Worm (Caenorhabditis elegans) whole organism, L3 larva: ENCODE results near the gene pqn-29.

Source experiments
- R02D3.7 ChIP-seq: fragments of 150-350 bp; optimal IDR thresholded peaks from 2 replicates; lab custom pipeline; 2014; ENCODE audit warnings: missing biosample characterization, missing genetic modification characterization
- ZK546.5 ChIP-seq: sonication (generic microtip); optimal IDR thresholded peaks from 2 replicates; lab custom pipeline; 2017; ENCODE audit warnings: missing biosample characterization, missing genetic modification characterization
- ama-1 ChIP-seq: fragments of 150-350 bp; optimal IDR thresholded peaks from 2 replicates; lab custom pipeline; 2018
- ceh-28 ChIP-seq: fragments of 150-350 bp; optimal IDR thresholded peaks from 2 replicates; lab custom pipeline; 2014; ENCODE audit warnings: missing biosample characterization, missing genetic modification reagents, missing genetic modification characterization
- daf-12 ChIP-seq: fragments of 150-350 bp; optimal IDR thresholded peaks from 2 replicates; lab custom pipeline; 2014; ENCODE audit warnings: missing biosample characterization, missing genetic modification reagents, missing genetic modification characterization
- elt-1 ChIP-seq: fragments of 150-350 bp; optimal IDR thresholded peaks from 2 replicates; lab custom pipeline; 2014; ENCODE audit warnings: missing biosample characterization, missing genetic modification characterization
- elt-2 ChIP-seq: sonication (generic microtip); optimal IDR thresholded peaks from 2 replicates; lab custom pipeline; 2016; ENCODE audit warnings: missing genetic modification reagents, mild to moderate bottlenecking, missing genetic modification characterization, missing compliant biosample characterization
- elt-3 ChIP-seq, 3 experiments: fragments of 150-350 bp in 1 of 3; sonication (generic microtip) in 2 of 3; optimal IDR thresholded peaks; 2 replicates in 2 of 3; 4 replicates in 1 of 3; lab custom pipeline; 2014 to 2017; ENCODE audit warnings: missing biosample characterization in 3 of 3, missing genetic modification characterization in 3 of 3
- eor-1 ChIP-seq, 2 experiments: fragments of 150-350 bp; optimal IDR thresholded peaks; 2 replicates each; lab custom pipeline; 2014 to 2018; ENCODE audit warnings: missing biosample characterization in 2 of 2, missing genetic modification characterization in 2 of 2
- fkh-10 ChIP-seq: sonication (generic microtip); optimal IDR thresholded peaks from 2 replicates; lab custom pipeline; 2017; ENCODE audit warnings: missing biosample characterization, missing genetic modification reagents, missing genetic modification characterization
- fos-1 ChIP-seq: fragments of 150-350 bp; optimal IDR thresholded peaks from 2 replicates; lab custom pipeline; 2014; ENCODE audit warnings: missing biosample characterization, missing genetic modification characterization
- hmg-11 ChIP-seq: sonication (generic microtip); optimal IDR thresholded peaks from 2 replicates; lab custom pipeline; 2016; ENCODE audit warnings: missing genetic modification characterization, missing compliant biosample characterization
- jun-1 ChIP-seq: fragments of 150-350 bp; optimal IDR thresholded peaks from 2 replicates; lab custom pipeline; 2014; ENCODE audit warnings: missing biosample characterization, missing genetic modification reagents, missing genetic modification characterization
- lin-15B ChIP-seq: fragments of 150-350 bp; optimal IDR thresholded peaks from 2 replicates; lab custom pipeline; 2014; ENCODE audit warnings: missing biosample characterization, missing genetic modification characterization
- lin-39 ChIP-seq: fragments of 150-350 bp; optimal IDR thresholded peaks from 2 replicates; lab custom pipeline; 2018; ENCODE audit warnings: missing biosample characterization, missing genetic modification reagents, missing genetic modification characterization
- mdl-1 ChIP-seq: fragments of 150-350 bp; optimal IDR thresholded peaks from 2 replicates; lab custom pipeline; 2014; ENCODE audit warnings: missing biosample characterization, missing genetic modification characterization
- nfya-1 ChIP-seq: sonication (generic microtip); optimal IDR thresholded peaks from 2 replicates; lab custom pipeline; 2017; ENCODE audit warnings: missing genetic modification characterization, mild to moderate bottlenecking, missing compliant biosample characterization, antibody characterized with exemption, moderate library complexity; ENCODE audit not compliant: insufficient read depth
- nhr-11 ChIP-seq: fragments of 150-350 bp; optimal IDR thresholded peaks from 2 replicates; lab custom pipeline; 2014; ENCODE audit warnings: missing biosample characterization, missing genetic modification characterization
- nhr-12 ChIP-seq: fragments of 150-350 bp; optimal IDR thresholded peaks from 2 replicates; lab custom pipeline; 2014; ENCODE audit warnings: missing biosample characterization, missing genetic modification characterization
- nhr-23 ChIP-seq: fragments of 150-350 bp; optimal IDR thresholded peaks from 2 replicates; lab custom pipeline; 2014; ENCODE audit warnings: missing biosample characterization, missing genetic modification reagents, missing genetic modification characterization
- nhr-28 ChIP-seq: fragments of 150-350 bp; optimal IDR thresholded peaks from 2 replicates; lab custom pipeline; 2014; ENCODE audit warnings: missing biosample characterization, missing genetic modification characterization
- nhr-67 ChIP-seq: fragments of 150-350 bp; optimal IDR thresholded peaks from 2 replicates; lab custom pipeline; 2014; ENCODE audit warnings: missing biosample characterization, missing genetic modification characterization
- nhr-77 ChIP-seq: fragments of 150-350 bp; optimal IDR thresholded peaks from 2 replicates; lab custom pipeline; 2014; ENCODE audit warnings: missing biosample characterization, missing genetic modification characterization
- pha-4 ChIP-seq: fragments of 150-350 bp; optimal IDR thresholded peaks from 2 replicates; lab custom pipeline; 2014; ENCODE audit warnings: missing biosample characterization, missing genetic modification reagents, missing genetic modification characterization
- pqm-1 ChIP-seq: fragments of 150-350 bp; optimal IDR thresholded peaks from 2 replicates; lab custom pipeline; 2017; ENCODE audit warnings: missing biosample characterization, missing genetic modification characterization, inconsistent platforms
- skn-1 ChIP-seq: fragments of 150-350 bp; optimal IDR thresholded peaks from 2 replicates; lab custom pipeline; 2014; ENCODE audit warnings: missing biosample characterization, missing genetic modification characterization
- snpc-4 ChIP-seq: fragments of 150-350 bp; optimal IDR thresholded peaks from 2 replicates; lab custom pipeline; 2014; ENCODE audit warnings: missing biosample characterization, missing genetic modification characterization
- tbx-2 ChIP-seq: sonication (generic microtip); optimal IDR thresholded peaks from 2 replicates; lab custom pipeline; 2016; ENCODE audit warnings: mild to moderate bottlenecking, missing genetic modification characterization, missing compliant biosample characterization
- zag-1 ChIP-seq: fragments of 150-350 bp; optimal IDR thresholded peaks from 2 replicates; lab custom pipeline; 2014; ENCODE audit warnings: missing biosample characterization, missing genetic modification characterization

pqn-29 gene

DNA sequence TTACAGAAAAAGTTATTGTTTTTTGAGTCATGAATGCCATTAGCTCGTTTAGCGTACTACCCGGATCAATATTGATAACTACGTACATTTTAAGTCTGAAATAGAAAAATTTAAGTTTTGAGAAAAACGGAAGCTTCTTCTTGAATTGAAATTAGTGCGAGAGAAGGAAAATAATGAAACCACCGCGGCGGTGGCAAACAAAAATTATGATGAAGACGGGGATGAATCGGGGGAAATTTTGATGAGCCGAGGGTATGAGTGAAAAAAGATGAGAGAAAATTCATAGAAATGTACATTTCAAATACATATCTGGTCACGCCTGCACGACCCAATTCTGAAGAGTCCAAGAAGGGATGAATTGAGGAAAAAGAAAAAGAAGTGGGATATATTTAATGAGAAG lies 19.1 kb upstream of the pqn-29 start, which contains the start of gene T23F11.4:
Gene T23F11.4 (minus strand): TSS at position 101 of the 400 bp plus-strand sequence.
- TF ChIP-seq fkh-10 (GFP tag; lab: Kevin White, UChicago), result no peak
- no peak for TF ChIP-seq nhr-67 (tag; lab: Kevin White, UChicago)
- no peak for TF ChIP-seq elt-2 (tag; lab: Kevin White, UChicago)

DNA sequence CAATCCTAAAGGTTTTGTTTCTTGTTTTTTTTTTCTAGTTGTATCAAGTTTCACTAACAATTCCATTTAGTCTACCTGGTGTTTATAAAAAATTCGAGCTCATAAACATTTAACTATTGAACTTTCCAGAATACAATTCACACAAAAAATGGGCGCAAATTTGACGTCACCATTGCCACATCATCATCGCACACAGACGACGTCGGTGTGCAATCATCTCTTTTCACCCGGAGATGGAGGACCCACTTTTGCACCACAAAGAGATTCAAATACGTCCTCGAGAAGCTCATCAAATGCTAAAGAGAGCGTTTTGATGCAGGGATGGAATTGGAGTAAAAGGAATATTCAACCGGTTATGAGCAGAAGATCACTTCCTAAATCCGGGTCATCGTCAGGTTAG lies 13.3 kb upstream of the pqn-29 start:
- TF ChIP-seq jun-1 (tag; lab: Kevin White, UChicago) (no peak), ceh-28 (tag; lab: Kevin White, UChicago) (no peak), fkh-10 (GFP tag; lab: Kevin White, UChicago) (no peak), hmg-11 (tag; lab: Kevin White, UChicago) (no peak), nhr-67 (tag; lab: Kevin White, UChicago) (no peak), nhr-11 (tag; lab: Kevin White, UChicago) (no peak), skn-1 (tag; lab: Kevin White, UChicago) (no peak)

- TF ChIP-seq nhr-28 (tag; lab: Kevin White, UChicago), result no peak
- TF ChIP-seq lin-39 (tag; lab: Kevin White, UChicago), result peak; percentile 36
- peak; percentile 38 for TF ChIP-seq nfya-1 (tag; lab: Kevin White, UChicago)
Observed at ce11 chrIII:4658384-4658844, 12.3 kb upstream of the pqn-29 start, which contains the start of gene cdka-1. TSS of gene cdka-1 (plus strand) at chrIII:4658794.

- TF ChIP-seq ama-1 (lab: Kevin White, UChicago), result no peak
Observed at ce11 chrIII:4657386-4657785, 11.2 kb upstream of the pqn-29 start.

- TF ChIP-seq skn-1 (tag; lab: Kevin White, UChicago), result no peak
- no peak for TF ChIP-seq eor-1 (tag; optimal IDR thresholded peaks at IDR 0.05; lab: Kevin White, UChicago)
- peak; percentile 31 for TF ChIP-seq lin-15B (tag; lab: Kevin White, UChicago)
- no peak for TF ChIP-seq elt-3 (tag; optimal IDR thresholded peaks at IDR 0.05; lab: Kevin White, UChicago)
- peak; percentile 49 for TF ChIP-seq snpc-4 (tag; lab: Kevin White, UChicago)
- peak; percentile 8 for TF ChIP-seq tbx-2 (tag; lab: Kevin White, UChicago)
- peak; percentile 42 for TF ChIP-seq ceh-28 (tag; lab: Kevin White, UChicago)
- no peak for TF ChIP-seq nhr-12 (tag; lab: Kevin White, UChicago)
- TF ChIP-seq R02D3.7 (tag; lab: Kevin White, UChicago), result no peak
- TF ChIP-seq pha-4 (tag; lab: Kevin White, UChicago), result no peak
- no peak for TF ChIP-seq ZK546.5 (tag; lab: Kevin White, UChicago)
- TF ChIP-seq hmg-11 (tag; lab: Kevin White, UChicago), result peak; percentile 76
- peak; percentile 9 for TF ChIP-seq elt-1 (tag; lab: Kevin White, UChicago)
- TF ChIP-seq mdl-1 (tag; lab: Kevin White, UChicago), result peak; percentile 48
- TF ChIP-seq pqm-1 (tag; lab: Kevin White, UChicago), result no peak
- TF ChIP-seq nfya-1 (tag; lab: Kevin White, UChicago), result peak; percentile 81
- TF ChIP-seq nhr-77, result no peak
- TF ChIP-seq fkh-10 (GFP tag; lab: Kevin White, UChicago), result peak; percentile 67
- TF ChIP-seq zag-1 (tag; lab: Kevin White, UChicago), result no peak
- no peak for TF ChIP-seq nhr-67 (tag; lab: Kevin White, UChicago)
- peak; percentile 85 for TF ChIP-seq lin-39 (tag; lab: Kevin White, UChicago)
Observed at ce11 chrIII:4656415-4656814, 10.3 kb upstream of the pqn-29 start.

DNA sequence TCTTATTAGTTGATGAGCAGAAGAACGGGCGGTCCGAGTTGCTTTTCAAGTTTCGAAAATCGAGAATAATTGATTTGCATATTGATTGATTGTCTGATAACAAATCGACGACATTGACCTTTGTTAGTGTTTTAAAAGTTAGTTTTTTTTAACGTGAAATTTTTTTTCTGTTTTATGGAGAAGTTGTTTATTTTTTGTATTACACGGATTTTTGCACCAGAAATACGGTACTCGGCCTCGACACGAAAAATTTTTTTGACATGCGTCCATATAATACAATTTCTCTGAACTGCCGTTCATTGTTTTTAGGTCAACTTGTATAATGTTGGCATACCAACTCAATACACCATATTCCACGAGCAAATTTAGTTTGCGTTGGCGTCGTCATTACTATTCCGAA lies 9.3 kb upstream of the pqn-29 start, which contains the start of gene T23F11.2:
Gene T23F11.2 (minus strand): TSS at position 101 of the 400 bp plus-strand sequence.
- TF ChIP-seq fos-1 (tag; lab: Kevin White, UChicago), result no peak
- TF ChIP-seq snpc-4 (tag; lab: Kevin White, UChicago), result no peak
- no peak for TF ChIP-seq fkh-10 (GFP tag; lab: Kevin White, UChicago)
- TF ChIP-seq daf-12 (tag; lab: Kevin White, UChicago), result no peak
- TF ChIP-seq nhr-11 (tag; lab: Kevin White, UChicago), result no peak
- TF ChIP-seq nhr-12 (tag; lab: Kevin White, UChicago), result no peak
- no peak for TF ChIP-seq nhr-23 (tag; lab: Kevin White, UChicago)
- no peak for TF ChIP-seq elt-3 (tag; optimal IDR thresholded peaks at IDR 0.05; lab: Kevin White, UChicago)
- TF ChIP-seq, all 47 proteins: peak for 0
